Fruit fly (Drosophila melanogaster) Kc167 (cell line): ENCODE data around the gene CG42393.

Experiments
- Myc ChIP-seq: fragments of >200 bp; optimal IDR thresholded peaks from 2 replicates; lab custom pipeline; 2017; ENCODE audit warnings: missing external identifiers
- Sin3A ChIP-seq: fragments of >200 bp; optimal IDR thresholded peaks from 2 replicates; lab custom pipeline; 2018; ENCODE audit warnings: missing external identifiers
- h ChIP-seq: fragments of >200 bp; optimal IDR thresholded peaks from 3 replicates; lab custom pipeline; 2018; ENCODE audit warnings: missing external identifiers
- insv ChIP-seq: fragments of >200 bp; optimal IDR thresholded peaks from 3 replicates; lab custom pipeline; 2018; ENCODE audit warnings: missing external identifiers
- psq ChIP-seq: fragments of >200 bp; optimal IDR thresholded peaks from 2 replicates; lab custom pipeline; 2017; ENCODE audit warnings: missing external identifiers
- ttk ChIP-seq: sonication (Bioruptor generic); optimal IDR thresholded peaks from 2 replicates; lab custom pipeline; 2017; ENCODE audit warnings: missing external identifiers

DNA sequence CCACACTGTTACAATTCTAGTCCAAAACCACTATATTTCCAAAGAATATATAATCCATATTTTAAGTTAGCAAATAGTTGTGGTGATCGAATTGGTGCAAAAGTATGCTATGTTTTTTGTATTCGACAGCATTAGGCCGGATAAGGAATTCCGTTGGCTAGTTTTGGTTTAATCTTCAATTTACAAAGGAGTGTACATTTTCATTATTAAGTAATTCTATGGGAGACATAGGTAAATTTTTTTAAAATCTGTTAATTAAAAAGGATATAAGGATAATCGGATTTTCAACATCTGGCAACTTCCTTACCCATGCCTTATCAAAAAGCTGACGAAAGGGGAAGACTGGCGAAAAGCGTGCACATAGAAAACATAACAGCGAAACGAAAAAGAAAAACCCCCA lies 36.1 kb downstream of the CG42393 start:
- TF ChIP-seq h (lab: Kevin White, UChicago) (no peak), ttk (lab: Kevin White, UChicago) (no peak), psq (lab: Kevin White, UChicago) (no peak), Myc (lab: Kevin White, UChicago) (no peak), Sin3A (lab: Kevin White, UChicago) (no peak), insv (lab: Kevin White, UChicago) (no peak)
